Fruit fly (Drosophila melanogaster) whole organism, wandering third instar larva: ENCODE data around the gene Plc21C.

ENCODE experiments used
- Abd-B ChIP-seq: fragments of >200 bp; optimal IDR thresholded peaks from 2 replicates; lab custom pipeline; 2017; ENCODE audit warnings: missing biosample characterization, missing genetic modification characterization
- CG9705 ChIP-seq: fragments of 200-800 bp; sonication (Bioruptor generic); optimal IDR thresholded peaks from 2 replicates; lab custom pipeline; 2018; ENCODE audit warnings: missing biosample characterization, mild to moderate bottlenecking, missing genetic modification characterization
- CrebA ChIP-seq: fragments of 200-800 bp; sonication (Bioruptor generic); optimal IDR thresholded peaks from 2 replicates; lab custom pipeline; 2016; ENCODE audit warnings: missing biosample characterization, mild to moderate bottlenecking, missing genetic modification characterization, borderline replicate concordance
- Dif ChIP-seq: fragments of 200-275, 200-300 bp; sonication (Bioruptor generic); optimal IDR thresholded peaks from 2 replicates; lab custom pipeline; 2018; ENCODE audit warnings: missing biosample characterization, missing genetic modification characterization; ENCODE audit not compliant: partially characterized antibody
- GATAd ChIP-seq: sonication (Bioruptor generic); optimal IDR thresholded peaks from 2 replicates; lab custom pipeline; 2016; ENCODE audit warnings: missing biosample characterization, missing genetic modification characterization
- HLH106 ChIP-seq: fragments of 200-800 bp; optimal IDR thresholded peaks from 3 replicates; lab custom pipeline; 2019; ENCODE audit warnings: missing biosample characterization, mild to moderate bottlenecking, missing genetic modification characterization, moderate library complexity
- Hnf4 ChIP-seq: fragments of 200-800 bp; sonication (Bioruptor generic); optimal IDR thresholded peaks from 2 replicates; lab custom pipeline; 2016; ENCODE audit warnings: missing biosample characterization, mild to moderate bottlenecking, missing genetic modification characterization
- Hr78 ChIP-seq: fragments of >200 bp; optimal IDR thresholded peaks from 2 replicates; lab custom pipeline; 2017; ENCODE audit warnings: missing biosample characterization, missing genetic modification characterization
- Hr83 ChIP-seq: fragments of 200-300 bp; sonication (Bioruptor generic); optimal IDR thresholded peaks from 2 replicates; lab custom pipeline; 2016; ENCODE audit warnings: missing biosample characterization, mild to moderate bottlenecking, missing genetic modification characterization, moderate library complexity; ENCODE audit not compliant: poor library complexity, severe bottlenecking
- Jra ChIP-seq: sonication (Bioruptor generic); optimal IDR thresholded peaks from 2 replicates; lab custom pipeline; 2016; ENCODE audit warnings: missing biosample characterization, missing genetic modification characterization
- Myc ChIP-seq: fragments of >200 bp; optimal IDR thresholded peaks from 2 replicates; lab custom pipeline; 2017
- N ChIP-seq: fragments of >200 bp; optimal IDR thresholded peaks from 2 replicates; lab custom pipeline; 2018; ENCODE audit warnings: missing biosample characterization, missing external identifiers, missing genetic modification characterization
- OdsH ChIP-seq: fragments of 200-800 bp; sonication (Bioruptor generic); optimal IDR thresholded peaks from 2 replicates; lab custom pipeline; 2016; ENCODE audit warnings: missing biosample characterization, mild to moderate bottlenecking, missing genetic modification characterization
- Rel ChIP-seq, 2 experiments: fragments of 200-800 bp; sonication (Bioruptor generic) in 1 of 2; optimal IDR thresholded peaks; 2 replicates in 1 of 2; 3 replicates in 1 of 2; lab custom pipeline; 2016 to 2019; ENCODE audit warnings: mild to moderate bottlenecking in 2 of 2, missing biosample characterization in 2 of 2, missing genetic modification characterization in 2 of 2, moderate library complexity in 1 of 2
- Sp1 ChIP-seq: fragments of 200-800 bp; sonication (Bioruptor generic); optimal IDR thresholded peaks from 3 replicates; lab custom pipeline; 2019; ENCODE audit warnings: missing biosample characterization, mild to moderate bottlenecking, missing genetic modification characterization, moderate library complexity
- Vsx2 ChIP-seq: fragments of 200-300, 225-300 bp; sonication (Bioruptor generic); optimal IDR thresholded peaks from 2 replicates; lab custom pipeline; 2018; ENCODE audit warnings: missing biosample characterization, missing genetic modification characterization; ENCODE audit not compliant: partially characterized antibody
- br ChIP-seq: fragments of 200-800 bp; sonication (Bioruptor generic); optimal IDR thresholded peaks from 2 replicates; lab custom pipeline; 2016; ENCODE audit warnings: missing biosample characterization, missing genetic modification characterization
- brk ChIP-seq: fragments of 200-800 bp; sonication (Bioruptor generic); optimal IDR thresholded peaks from 2 replicates; lab custom pipeline; 2016; ENCODE audit warnings: missing biosample characterization, mild to moderate bottlenecking, missing genetic modification characterization
- dl ChIP-seq, 2 experiments: fragments of 175-275, 200-275 bp in 1 of 2; fragments of 200-275 bp in 1 of 2; sonication (Bioruptor generic); optimal IDR thresholded peaks; lab custom pipeline; 2018; ENCODE audit warnings: mild to moderate bottlenecking in 2 of 2, missing biosample characterization in 2 of 2, missing genetic modification characterization in 2 of 2, moderate library complexity in 2 of 2; ENCODE audit not compliant: partially characterized antibody in 2 of 2, insufficient read depth in 1 of 2
- dmrt93B ChIP-seq: fragments of 200-800 bp; sonication (Bioruptor generic); optimal IDR thresholded peaks from 2 replicates; lab custom pipeline; 2018; ENCODE audit warnings: missing biosample characterization, mild to moderate bottlenecking, missing genetic modification characterization
- dsf ChIP-seq: sonication (Bioruptor generic); optimal IDR thresholded peaks from 2 replicates; lab custom pipeline; 2016; ENCODE audit warnings: missing biosample characterization, missing genetic modification characterization, borderline replicate concordance
- ey ChIP-seq: fragments of 200-800 bp; sonication (Bioruptor generic); optimal IDR thresholded peaks from 2 replicates; lab custom pipeline; 2016; ENCODE audit warnings: missing biosample characterization, missing genetic modification characterization
- foxo ChIP-seq, 2 experiments: fragments of 200-800 bp; sonication (Bioruptor generic); optimal IDR thresholded peaks; 2 replicates in 1 of 2; 3 replicates in 1 of 2; lab custom pipeline; 2016 to 2017; ENCODE audit warnings: missing biosample characterization in 2 of 2, missing genetic modification characterization in 2 of 2
- h ChIP-seq: fragments of 200-800 bp; sonication (Bioruptor generic); optimal IDR thresholded peaks from 3 replicates; lab custom pipeline; 2016; ENCODE audit warnings: missing biosample characterization, mild to moderate bottlenecking, missing genetic modification characterization
- jim ChIP-seq: fragments of 175-275, 200-325 bp; sonication (Bioruptor generic); optimal IDR thresholded peaks from 2 replicates; lab custom pipeline; 2016; ENCODE audit warnings: missing biosample characterization, mild to moderate bottlenecking, missing genetic modification characterization
- pan ChIP-seq: fragments of >200 bp; optimal IDR thresholded peaks from 2 replicates; lab custom pipeline; 2017
- psq ChIP-seq: fragments of 200-800 bp; sonication (Bioruptor generic); optimal IDR thresholded peaks from 3 replicates; lab custom pipeline; 2017; ENCODE audit warnings: missing biosample characterization, mild to moderate bottlenecking, missing genetic modification characterization, moderate library complexity
- rgr ChIP-seq: fragments of 200-800 bp; sonication (Bioruptor generic); optimal IDR thresholded peaks from 3 replicates; lab custom pipeline; 2016; ENCODE audit warnings: missing biosample characterization, mild to moderate bottlenecking, missing genetic modification characterization
- sage ChIP-seq: fragments of 200-800 bp; sonication (Bioruptor generic); optimal IDR thresholded peaks from 2 replicates; lab custom pipeline; 2016; ENCODE audit warnings: missing biosample characterization, mild to moderate bottlenecking, missing genetic modification characterization
- sv ChIP-seq: fragments of 200-800 bp; sonication (Bioruptor generic); optimal IDR thresholded peaks from 3 replicates; lab custom pipeline; 2016; ENCODE audit warnings: missing biosample characterization, missing genetic modification characterization
- tai ChIP-seq: sonication (Bioruptor generic); optimal IDR thresholded peaks from 2 replicates; lab custom pipeline; 2016; ENCODE audit warnings: missing biosample characterization, missing genetic modification characterization
- usp ChIP-seq: fragments of >200 bp; optimal IDR thresholded peaks from 2 replicates; lab custom pipeline; 2017; ENCODE audit warnings: missing biosample characterization, missing genetic modification characterization

Plc21C gene

dm6 chr2L:268788-269187 is 36.9 kb upstream of the Plc21C start, which contains the start of gene CG3345:
Gene CG3345 (plus strand): TSS chr2L:269088.
- TF ChIP-seq dl (GFP tag; optimal IDR thresholded peaks at IDR 0.05; lab: Kevin White, UChicago; ENCODE audit: insufficient read depth in 1 of 2, partially characterized antibody in 2 of 2), result no peak
- no peak for TF ChIP-seq CrebA
- no peak for TF ChIP-seq dmrt93B (GFP tag; lab: Kevin White, UChicago)
- TF ChIP-seq br (GFP tag; lab: Kevin White, UChicago), result no peak
- no peak for TF ChIP-seq sage (GFP tag; lab: Kevin White, UChicago)
- no peak for TF ChIP-seq h (GFP tag; lab: Kevin White, UChicago)
- TF ChIP-seq pan (lab: Kevin White, UChicago), result no peak
- TF ChIP-seq Dif (GFP tag; lab: Kevin White, UChicago), result no peak
- TF ChIP-seq psq (GFP tag; lab: Kevin White, UChicago), result no peak
- no peak for TF ChIP-seq CG9705
- no peak for TF ChIP-seq Vsx2 (GFP tag; lab: Kevin White, UChicago)
- no peak for TF ChIP-seq jim (GFP tag; lab: Kevin White, UChicago)
- no peak for TF ChIP-seq brk
- no peak for TF ChIP-seq dsf (GFP tag; lab: Kevin White, UChicago)
- TF ChIP-seq foxo (GFP tag; optimal IDR thresholded peaks at IDR 0.05; lab: Kevin White, UChicago), result no peak

dm6 chr2L:271553-271952 is 34.2 kb upstream of the Plc21C start, which contains the start of gene Dus1:
Gene Dus1 (minus strand): TSS chr2L:271744.
- TF ChIP-seq tai (GFP tag; lab: Kevin White, UChicago) (no peak), dmrt93B (GFP tag; lab: Kevin White, UChicago) (no peak), Hnf4 (no peak)

- TF ChIP-seq foxo (GFP tag; optimal IDR thresholded peaks at IDR 0.05; lab: Kevin White, UChicago) (no peak), Sp1 (GFP tag; lab: Kevin White, UChicago) (peak; percentile 40), Abd-B (GFP tag; lab: Kevin White, UChicago) (no peak), Myc (lab: Kevin White, UChicago) (peak; percentile 94), HLH106 (tag; lab: Kevin White, UChicago) (peak; percentile 56), Rel (GFP tag; optimal IDR thresholded peaks at IDR 0.05; lab: Kevin White, UChicago) (no peak), Rel (tag; optimal IDR thresholded peaks at IDR 0.05; lab: Kevin White, UChicago) (peak; percentile 6)
Measured at dm6 chr2L:273603-274002, 32.1 kb upstream of the Plc21C start, which contains the start of the genes mbm and CG11555. Gene mbm (minus strand): TSS chr2L:273715. Gene CG11555 (plus strand): TSS chr2L:273836.

- TF ChIP-seq usp (GFP tag; lab: Kevin White, UChicago) (no peak), Jra (peak; percentile 5), pan (lab: Kevin White, UChicago) (no peak), foxo (GFP tag; optimal IDR thresholded peaks at IDR 0.05; lab: Kevin White, UChicago) (no peak), N (GFP tag; lab: Kevin White, UChicago) (no peak), sv (no peak), rgr (no peak), jim (GFP tag; lab: Kevin White, UChicago) (no peak), Vsx2 (GFP tag; lab: Kevin White, UChicago) (no peak), Hr83 (GFP tag; lab: Kevin White, UChicago) (peak; percentile 49), dmrt93B (GFP tag; lab: Kevin White, UChicago) (no peak), ey (GFP tag; lab: Kevin White, UChicago) (peak; percentile 25), GATAd (GFP tag; lab: Kevin White, UChicago) (no peak), Myc (lab: Kevin White, UChicago) (peak; percentile 46), CrebA (no peak), Hr78 (GFP tag; lab: Kevin White, UChicago) (no peak), OdsH (GFP tag; lab: Kevin White, UChicago) (no peak), Rel (GFP tag; optimal IDR thresholded peaks at IDR 0.05; lab: Kevin White, UChicago) (no peak), Rel (tag; optimal IDR thresholded peaks at IDR 0.05; lab: Kevin White, UChicago) (peak; percentile 87), HLH106 (tag; lab: Kevin White, UChicago) (peak; percentile 7), psq (GFP tag; lab: Kevin White, UChicago) (no peak), dl (GFP tag; optimal IDR thresholded peaks at IDR 0.05; lab: Kevin White, UChicago; ENCODE audit: insufficient read depth in 1 of 2, partially characterized antibody in 2 of 2) (no peak)
Measured at dm6 chr2L:277122-277671, 28.5 kb upstream of the Plc21C start, which contains the start of gene smo. Gene smo (plus strand): TSS chr2L:277582.
